Fruit fly (Drosophila melanogaster) whole organism, prepupa: ENCODE results near the gene S.

Experiments used
- CG3919 ChIP-seq: fragments of 200-800 bp; sonication (Bioruptor generic); optimal IDR thresholded peaks from 3 replicates; lab custom pipeline; 2016; ENCODE audit warnings: missing biosample characterization, missing genetic modification characterization
- CG7368 ChIP-seq: fragments of 200-800 bp; sonication (Bioruptor generic); optimal IDR thresholded peaks from 3 replicates; lab custom pipeline; 2016; ENCODE audit warnings: missing biosample characterization, missing genetic modification characterization

dm6 chr2L:1108029-1108688 is 30.5 kb upstream of the S start, which contains the start of the genes PolrMT and CG14339:
- TF ChIP-seq CG3919 (GFP tag; lab: Kevin White, UChicago) (no peak), CG7368 (no peak)
